Fruit fly (Drosophila melanogaster): ENCODE results near the gene Rga.
A peak's percentile ranks its signal among the peaks of the same experiment; 100 is the strongest.

The Rga gene

DNA sequence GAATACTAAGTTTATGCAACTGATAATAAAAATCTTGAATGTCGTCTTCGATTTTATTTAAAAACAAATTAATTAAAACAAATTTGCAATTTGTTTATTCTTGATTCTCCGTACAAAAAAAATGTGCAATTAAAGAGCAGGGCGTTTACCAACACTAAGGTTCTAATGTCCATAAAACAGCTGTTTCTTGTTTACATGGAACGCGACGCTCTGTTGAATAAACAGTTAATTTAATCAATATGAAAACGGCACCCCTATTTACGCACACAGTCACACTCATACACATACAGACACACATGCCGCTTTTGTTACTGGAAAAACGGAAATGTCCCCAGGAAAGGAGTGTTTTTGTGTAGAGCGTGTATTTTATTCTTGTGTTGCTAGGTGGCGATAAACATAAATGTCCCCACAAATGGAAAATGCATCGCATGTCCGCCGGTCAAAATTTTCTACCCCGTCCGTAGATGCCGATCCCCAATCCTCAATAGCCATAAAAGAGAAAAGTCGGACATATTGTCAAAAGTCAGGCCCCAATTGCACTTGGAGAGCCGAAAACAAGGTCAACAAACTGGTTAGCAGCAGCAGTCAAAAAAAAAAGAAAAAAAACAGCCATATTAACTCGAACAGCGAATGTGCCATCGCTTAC is 10.2 kb upstream of the Rga start (continued):
- TF ChIP-seq CG16813 (GFP tag; IDR thresholded peaks at IDR 0.05; ENCODE audit: partially characterized antibody) (no peak), run (tag; optimal IDR thresholded peaks at IDR 0.05) (peak; percentile 50), Rfx (GFP tag; IDR thresholded peaks at IDR 0.05) (no peak), CG7786 (GFP tag; optimal IDR thresholded peaks at IDR 0.05) (peak; percentile 50), ken (GFP tag; IDR thresholded peaks at IDR 0.05) (no peak), CG2120 (GFP tag; optimal IDR thresholded peaks at IDR 0.05) (peak; percentile 74), phol (tag; optimal IDR thresholded peaks at IDR 0.05) (peak; percentile 57), CG2202 (tag; optimal IDR thresholded peaks at IDR 0.05) (peak; percentile 85), tin (GFP tag; optimal IDR thresholded peaks at IDR 0.05) (peak; percentile 56), gsb (GFP tag; IDR thresholded peaks at IDR 0.05) (no peak), CG4617 (GFP tag; optimal IDR thresholded peaks at IDR 0.05; ENCODE audit: borderline replicate concordance) (peak; percentile 45), HLHmδ (GFP tag; optimal IDR thresholded peaks at IDR 0.05) (peak; percentile 85), gce (GFP tag; IDR thresholded peaks at IDR 0.05) (no peak), NC2α (GFP tag; optimal IDR thresholded peaks at IDR 0.05) (peak; percentile 82), CG1792 (GFP tag; optimal IDR thresholded peaks at IDR 0.05) (peak; percentile 72), Awh (GFP tag; IDR thresholded peaks at IDR 0.05) (no peak), bowl (GFP tag; IDR thresholded peaks at IDR 0.05) (no peak), CG18476 (GFP tag; optimal IDR thresholded peaks at IDR 0.05) (peak; percentile 64), ara (GFP tag; IDR thresholded peaks at IDR 0.05) (no peak), sob (GFP tag; IDR thresholded peaks at IDR 0.05) (no peak), HmgZ (tag; optimal IDR thresholded peaks at IDR 0.05) (peak; percentile 89), lbe (GFP tag; optimal IDR thresholded peaks at IDR 0.05) (peak; percentile 66), D19A (tag; optimal IDR thresholded peaks at IDR 0.05) (peak; percentile 62), CG3995 (GFP tag; optimal IDR thresholded peaks at IDR 0.05) (peak; percentile 8), vfl (GFP tag; optimal IDR thresholded peaks at IDR 0.05) (peak; percentile 26), eve (GFP tag; optimal IDR thresholded peaks at IDR 0.05) (no peak), ato (GFP tag; IDR thresholded peaks at IDR 0.05; ENCODE audit: partially characterized antibody) (no peak), pzg (GFP tag; optimal IDR thresholded peaks at IDR 0.05) (peak; percentile 30), CG17568 (GFP tag; optimal IDR thresholded peaks at IDR 0.05) (peak; percentile 91), gem (tag; optimal IDR thresholded peaks at IDR 0.05) (peak; percentile 78), crp (GFP tag; optimal IDR thresholded peaks at IDR 0.05) (peak; percentile 64 to 88), CG2199 (GFP tag; IDR thresholded peaks at IDR 0.05) (no peak), cwo (GFP tag; optimal IDR thresholded peaks at IDR 0.05) (no peak), CG4360 (GFP tag; IDR thresholded peaks at IDR 0.05) (no peak), gsb-n (tag; optimal IDR thresholded peaks at IDR 0.05) (peak; percentile 83), CG8765 (GFP tag; IDR thresholded peaks at IDR 0.05) (no peak), CG6765 (GFP tag; optimal IDR thresholded peaks at IDR 0.05) (peak; percentile 71), CG3847 (GFP tag; IDR thresholded peaks at IDR 0.05) (no peak), Antp (GFP tag; optimal IDR thresholded peaks at IDR 0.05) (peak; percentile 56), CG18764 (GFP tag; optimal IDR thresholded peaks at IDR 0.05) (peak; percentile 70), mam (GFP tag; optimal IDR thresholded peaks at IDR 0.05) (peak; percentile 61), CG11560 (tag; IDR thresholded peaks at IDR 0.05) (no peak), tgo (GFP tag; IDR thresholded peaks at IDR 0.05) (no peak), nmo (GFP tag; optimal IDR thresholded peaks at IDR 0.05) (peak; percentile 41), pum (GFP tag; optimal IDR thresholded peaks at IDR 0.05) (peak; percentile 28), CG7271 (tag; optimal IDR thresholded peaks at IDR 0.05) (peak; percentile 78), CTCF (GFP tag; optimal IDR thresholded peaks at IDR 0.05) (peak; percentile 45), dmrt99B (tag; optimal IDR thresholded peaks at IDR 0.05) (peak; percentile 73), CG32772 (GFP tag; IDR thresholded peaks at IDR 0.05) (no peak), Chrac-16 (GFP tag; optimal IDR thresholded peaks at IDR 0.05) (peak; percentile 38), CG12071 (GFP tag; optimal IDR thresholded peaks at IDR 0.05) (peak; percentile 86)

Data from whole organism, embryonic.